Fruit fly (Drosophila melanogaster) whole organism, embryonic: ENCODE data around the gene dnc.
A peak's percentile ranks its signal among the peaks of the same experiment; 100 is the strongest.

Experiments used
- Awh ChIP-seq: fragments of 200-800 bp; sonication (Bioruptor generic); IDR thresholded peaks from 2 replicates; pipeline ENCODE4, ENCODE4 v1.3.6; 2022; ENCODE audit warnings: missing biosample characterization, missing genetic modification characterization
- Bdp1 ChIP-seq: fragments of 200-800 bp; sonication (Bioruptor generic); optimal IDR thresholded peaks from 3 replicates; lab custom pipeline; 2016; ENCODE audit warnings: missing biosample characterization, missing genetic modification characterization
- CG10431 ChIP-seq: fragments of 200-800 bp; sonication (Bioruptor generic); optimal IDR thresholded peaks from 3 replicates; lab custom pipeline; 2018; ENCODE audit warnings: missing biosample characterization, mild to moderate bottlenecking, missing genetic modification characterization
- CG10979 ChIP-seq: fragments of 200-800 bp; sonication (Bioruptor generic); optimal IDR thresholded peaks from 2 replicates; lab custom pipeline; 2018; ENCODE audit warnings: missing biosample characterization, mild to moderate bottlenecking, missing genetic modification characterization, moderate library complexity
- CG13296 ChIP-seq: fragments of 200-800 bp; sonication (Bioruptor generic); optimal IDR thresholded peaks from 3 replicates; lab custom pipeline; 2018; ENCODE audit warnings: missing biosample characterization, mild to moderate bottlenecking, missing genetic modification characterization
- CG13894 ChIP-seq: fragments of 200-800 bp; sonication (Bioruptor generic); optimal IDR thresholded peaks from 3 replicates; lab custom pipeline; 2018; ENCODE audit warnings: missing biosample characterization, mild to moderate bottlenecking, missing genetic modification characterization, moderate library complexity
- CG15601 ChIP-seq: fragments of 200-800 bp; sonication (Bioruptor generic); optimal IDR thresholded peaks from 3 replicates; lab custom pipeline; 2019; ENCODE audit warnings: missing biosample characterization, mild to moderate bottlenecking, missing genetic modification characterization, moderate library complexity
- CG16863 ChIP-seq: fragments of 200-800 bp; sonication (Bioruptor generic); optimal IDR thresholded peaks from 3 replicates; lab custom pipeline; 2016; ENCODE audit warnings: missing biosample characterization, missing genetic modification characterization
- CG17328 ChIP-seq: fragments of 200-800 bp; sonication (Bioruptor generic); IDR thresholded peaks from 2 replicates; pipeline ENCODE4 v1.3.6; 2022; ENCODE audit warnings: missing biosample characterization, missing genetic modification characterization
- CG17829 ChIP-seq: fragments of 200-800 bp; optimal IDR thresholded peaks from 2 replicates; lab custom pipeline; 2019; ENCODE audit warnings: missing biosample characterization, mild to moderate bottlenecking, missing genetic modification characterization, moderate library complexity
- CG18011 ChIP-seq: fragments of 200-800 bp; sonication (Bioruptor generic); optimal IDR thresholded peaks from 2 replicates; lab custom pipeline; 2017; ENCODE audit warnings: missing biosample characterization, missing genetic modification characterization, mild to moderate bottlenecking, moderate library complexity, missing genotype
- CG2889 ChIP-seq: fragments of 200-800 bp; sonication (Bioruptor generic); IDR thresholded peaks from 3 replicates; pipeline ENCODE4 v1.3.6; 2022; ENCODE audit warnings: missing biosample characterization, missing genetic modification characterization
- CG30020 ChIP-seq: fragments of 200-800 bp; optimal IDR thresholded peaks from 2 replicates; lab custom pipeline; 2019; ENCODE audit warnings: missing biosample characterization, mild to moderate bottlenecking, missing genetic modification characterization, moderate library complexity
- CG34376 ChIP-seq: fragments of 200-800 bp; sonication (Bioruptor generic); optimal IDR thresholded peaks from 2 replicates; lab custom pipeline; 2018; ENCODE audit warnings: missing biosample characterization, mild to moderate bottlenecking, missing genetic modification characterization
- CG4282 ChIP-seq: fragments of 200-800 bp; sonication (Bioruptor generic); optimal IDR thresholded peaks from 2 replicates; lab custom pipeline; 2016; ENCODE audit warnings: missing biosample characterization, missing genetic modification characterization
- CG9727 ChIP-seq: fragments of 200-800 bp; sonication (Bioruptor generic); optimal IDR thresholded peaks from 3 replicates; lab custom pipeline; 2017; ENCODE audit warnings: missing biosample characterization, mild to moderate bottlenecking, missing genetic modification characterization
- CHES-1-like ChIP-seq: fragments of 200-800 bp; sonication (Bioruptor generic); optimal IDR thresholded peaks from 2 replicates; lab custom pipeline; 2016; ENCODE audit warnings: missing biosample characterization, missing genetic modification characterization
- CoRest ChIP-seq: fragments of 200-800 bp; sonication (Bioruptor generic); optimal IDR thresholded peaks from 3 replicates; lab custom pipeline; 2018; ENCODE audit warnings: missing biosample characterization, mild to moderate bottlenecking, missing genetic modification characterization, moderate library complexity
- Dp ChIP-seq: fragments of 200-800 bp; sonication (Bioruptor generic); optimal IDR thresholded peaks from 2 replicates; lab custom pipeline; 2018; ENCODE audit warnings: missing biosample characterization, mild to moderate bottlenecking, missing genetic modification characterization, moderate library complexity
- E2f2 ChIP-seq: fragments of 200-800 bp; sonication (Bioruptor generic); IDR thresholded peaks from 2 replicates; pipeline ENCODE4 v1.3.6; 2022; ENCODE audit warnings: missing biosample characterization, missing genetic modification characterization
- Gsc ChIP-seq: fragments of 200-800 bp; sonication (Bioruptor generic); IDR thresholded peaks from 2 replicates; pipeline ENCODE4 v1.3.6; 2022; ENCODE audit warnings: missing biosample characterization, missing genetic modification characterization
- HLH54F ChIP-seq: fragments of 200-800 bp; sonication (Bioruptor generic); optimal IDR thresholded peaks from 3 replicates; lab custom pipeline; 2016; ENCODE audit warnings: missing biosample characterization, missing genetic modification characterization
- Hand ChIP-seq: fragments of 200-800 bp; sonication (Bioruptor generic); optimal IDR thresholded peaks from 2 replicates; lab custom pipeline; 2017; ENCODE audit warnings: mild to moderate bottlenecking, missing biosample characterization, missing genetic modification reagents, missing genetic modification characterization
- HmgZ ChIP-seq: fragments of 200-800 bp; sonication (Bioruptor generic); optimal IDR thresholded peaks from 2 replicates; lab custom pipeline; 2018; ENCODE audit warnings: missing biosample characterization, mild to moderate bottlenecking, missing genetic modification characterization
- MESR4 ChIP-seq: fragments of 200-800 bp; sonication (Bioruptor generic); optimal IDR thresholded peaks from 2 replicates; lab custom pipeline; 2018; ENCODE audit warnings: missing biosample characterization, mild to moderate bottlenecking, missing genetic modification characterization, moderate library complexity
- Mes4 ChIP-seq: fragments of 200-800 bp; sonication (Bioruptor generic); optimal IDR thresholded peaks from 2 replicates; lab custom pipeline; 2016; ENCODE audit warnings: missing biosample characterization, missing genetic modification characterization
- Mrtf ChIP-seq: fragments of 200-800 bp; sonication (Bioruptor generic); IDR thresholded peaks from 3 replicates; pipeline ENCODE4 v1.3.6; 2022; ENCODE audit warnings: missing biosample characterization, missing genetic modification characterization
- Oli ChIP-seq: fragments of 200-800 bp; sonication (Bioruptor generic); optimal IDR thresholded peaks from 2 replicates; lab custom pipeline; 2018; ENCODE audit warnings: missing biosample characterization, mild to moderate bottlenecking, missing genetic modification characterization, moderate library complexity
- Xrp1 ChIP-seq: fragments of 200-800 bp; sonication (Bioruptor generic); IDR thresholded peaks from 2 replicates; pipeline ENCODE4 v1.3.6; 2022; ENCODE audit warnings: missing biosample characterization, missing genetic modification characterization
- aop ChIP-seq: fragments of 200-800 bp; sonication (Bioruptor generic); IDR thresholded peaks from 2 replicates; pipeline ENCODE4 v1.3.6; 2022; ENCODE audit warnings: missing biosample characterization, missing genetic modification characterization
- az2 ChIP-seq: fragments of 200-800 bp; sonication (Bioruptor generic); optimal IDR thresholded peaks from 3 replicates; lab custom pipeline; 2016; ENCODE audit warnings: missing biosample characterization, missing genetic modification characterization
- bab2 ChIP-seq: fragments of 200-800 bp; sonication (Bioruptor generic); optimal IDR thresholded peaks from 2 replicates; lab custom pipeline; 2016; ENCODE audit warnings: missing biosample characterization, missing genetic modification characterization
- br ChIP-seq: fragments of >200 bp; optimal IDR thresholded peaks from 2 replicates; lab custom pipeline; 2017
- caup ChIP-seq: fragments of 200-800 bp; sonication (Bioruptor generic); optimal IDR thresholded peaks from 3 replicates; lab custom pipeline; 2017; ENCODE audit warnings: missing biosample characterization, mild to moderate bottlenecking, missing genetic modification characterization, moderate library complexity; ENCODE audit not compliant: severe bottlenecking
- ems ChIP-seq: fragments of 200-800 bp; sonication (Bioruptor generic); optimal IDR thresholded peaks from 3 replicates; lab custom pipeline; 2016; ENCODE audit warnings: missing biosample characterization, missing genetic modification characterization
- ewg ChIP-seq: fragments of 200-800 bp; sonication (Bioruptor generic); optimal IDR thresholded peaks from 3 replicates; lab custom pipeline; 2017; ENCODE audit warnings: mild to moderate bottlenecking, missing biosample characterization, missing genetic modification reagents, missing genetic modification characterization
- ftz-f1 ChIP-seq: fragments of 200-800 bp; sonication (Bioruptor generic); optimal IDR thresholded peaks from 2 replicates; lab custom pipeline; 2016; ENCODE audit warnings: missing biosample characterization, missing genetic modification characterization
- gem ChIP-seq: fragments of 200-800 bp; sonication (Bioruptor generic); optimal IDR thresholded peaks from 2 replicates; lab custom pipeline; 2019; ENCODE audit warnings: missing biosample characterization, mild to moderate bottlenecking, missing genetic modification characterization, moderate library complexity
- gro ChIP-seq: fragments of 200-800 bp; sonication (Bioruptor generic); optimal IDR thresholded peaks from 2 replicates; lab custom pipeline; 2016; ENCODE audit warnings: missing biosample characterization, missing genetic modification characterization
- ken ChIP-seq: fragments of 200-800 bp; sonication (Bioruptor generic); IDR thresholded peaks from 3 replicates; pipeline ENCODE4 v1.3.6; 2022; ENCODE audit warnings: missing biosample characterization, missing genetic modification characterization
- lab ChIP-seq: fragments of 200-800 bp; sonication (Bioruptor generic); optimal IDR thresholded peaks from 3 replicates; lab custom pipeline; 2017; ENCODE audit warnings: missing biosample characterization, missing genetic modification characterization, mild to moderate bottlenecking, moderate library complexity, missing genetic modification reagents
- mam ChIP-seq: fragments of 200-800 bp; sonication (Bioruptor generic); optimal IDR thresholded peaks from 3 replicates; lab custom pipeline; 2016; ENCODE audit warnings: missing biosample characterization, missing genetic modification characterization
- nerfin-2 ChIP-seq: fragments of 200-800 bp; sonication (Bioruptor generic); IDR thresholded peaks from 2 replicates; pipeline ENCODE4 v1.3.6; 2022; ENCODE audit warnings: missing biosample characterization, missing genetic modification characterization; ENCODE audit not compliant: partially characterized antibody
- pb ChIP-seq: fragments of 200-800 bp; sonication (Bioruptor generic); optimal IDR thresholded peaks from 3 replicates; lab custom pipeline; 2016; ENCODE audit warnings: missing biosample characterization, missing genetic modification characterization
- ranshi ChIP-seq: fragments of 200-800 bp; sonication (Bioruptor generic); IDR thresholded peaks from 2 replicates; pipeline ENCODE4 v1.3.6; 2022; ENCODE audit warnings: missing biosample characterization, missing genetic modification characterization
- row ChIP-seq: fragments of 200-800 bp; sonication (Bioruptor generic); IDR thresholded peaks from 3 replicates; pipeline ENCODE4 v1.3.6; 2022; ENCODE audit warnings: missing biosample characterization, missing genetic modification characterization
- sna ChIP-seq: fragments of 200-800 bp; sonication (Bioruptor generic); IDR thresholded peaks from 2 replicates; pipeline ENCODE4 v1.3.6; 2022; ENCODE audit warnings: missing biosample characterization, missing genetic modification characterization; ENCODE audit not compliant: partially characterized antibody
- unc-4 ChIP-seq: fragments of 200-800 bp; sonication (Bioruptor generic); IDR thresholded peaks from 2 replicates; pipeline ENCODE4 v1.3.6; 2022; ENCODE audit warnings: missing biosample characterization, missing genetic modification characterization; ENCODE audit not compliant: partially characterized antibody
- usp ChIP-seq: fragments of >200 bp; optimal IDR thresholded peaks from 2 replicates; lab custom pipeline; 2017; ENCODE audit warnings: missing biosample characterization, missing genetic modification characterization
- wor ChIP-seq: fragments of 200-800 bp; sonication (Bioruptor generic); IDR thresholded peaks from 2 replicates; pipeline ENCODE4 v1.3.6; 2022; ENCODE audit warnings: missing biosample characterization, missing genetic modification characterization
- zen2 ChIP-seq: fragments of 200-800 bp; sonication (Bioruptor generic); IDR thresholded peaks from 3 replicates; pipeline ENCODE4 v1.3.6; 2022; ENCODE audit warnings: missing biosample characterization, missing genetic modification characterization; ENCODE audit not compliant: partially characterized antibody

dnc gene

dm6 chrX:3381667-3382066 is 205.4 kb downstream of the dnc start (continued):
- no peak for TF ChIP-seq unc-4 (GFP tag; lab: Robert Waterston, UW)
- no peak; the same call in 2 of the 3 replicates for TF ChIP-seq ken (GFP tag; lab: Robert Waterston, UW)
- peak; percentile 42 for TF ChIP-seq CG18011 (GFP tag; lab: Kevin White, UChicago)
- TF ChIP-seq Xrp1 (GFP tag; lab: Robert Waterston, UW): peak; percentile 79
- TF ChIP-seq ems (GFP tag; lab: Kevin White, UChicago): peak; percentile 44
- TF ChIP-seq gro (GFP tag; lab: Kevin White, UChicago): peak; percentile 46
- TF ChIP-seq CG4282 (GFP tag; lab: Kevin White, UChicago): peak; percentile 25
- peak; percentile 70 for TF ChIP-seq CHES-1-like (GFP tag; lab: Kevin White, UChicago)
- TF ChIP-seq CG2889 (GFP tag; lab: Robert Waterston, UW): peak; percentile 49; the same call in 1 of the 3 replicates
- peak; percentile 72 for TF ChIP-seq wor
- no peak for TF ChIP-seq Gsc (GFP tag; lab: Robert Waterston, UW)
- peak; percentile 78 for TF ChIP-seq lab
- peak; percentile 73; the same call in 1 of the 2 replicates for TF ChIP-seq ranshi (GFP tag; lab: Robert Waterston, UW)
- TF ChIP-seq Oli (tag; lab: Kevin White, UChicago): peak; percentile 83
- TF ChIP-seq zen2 (GFP tag; lab: Robert Waterston, UW): no peak
- peak; percentile 74 for TF ChIP-seq Mes4 (GFP tag; lab: Kevin White, UChicago)
- TF ChIP-seq bab2 (GFP tag; lab: Kevin White, UChicago): peak; percentile 77
- no peak; the same call in 2 of the 3 replicates for TF ChIP-seq Mrtf
- no peak for TF ChIP-seq sna (GFP tag; lab: Robert Waterston, UW)
- TF ChIP-seq Bdp1 (GFP tag; lab: Kevin White, UChicago): no peak
- TF ChIP-seq aop (GFP tag; lab: Robert Waterston, UW): no peak
- TF ChIP-seq CG16863 (GFP tag; lab: Kevin White, UChicago): peak; percentile 62
- peak; percentile 54 for TF ChIP-seq caup
- TF ChIP-seq gem (tag; lab: Kevin White, UChicago): peak; percentile 84
- TF ChIP-seq br (lab: Kevin White, UChicago): no peak
- no peak for TF ChIP-seq Dp
- TF ChIP-seq CG10431 (GFP tag; lab: Kevin White, UChicago): no peak
- no peak for TF ChIP-seq CG13296 (GFP tag; lab: Kevin White, UChicago)
- no peak for TF ChIP-seq Hand (GFP tag; lab: Kevin White, UChicago)
- no peak for TF ChIP-seq CG13894
- peak; percentile 71 for TF ChIP-seq pb (GFP tag; lab: Kevin White, UChicago)
- TF ChIP-seq usp (GFP tag; lab: Kevin White, UChicago): no peak
- peak; percentile 77 for TF ChIP-seq az2 (GFP tag; lab: Kevin White, UChicago)
- no peak for TF ChIP-seq MESR4 (GFP tag; lab: Kevin White, UChicago)
- TF ChIP-seq CG15601: peak; percentile 38
- TF ChIP-seq mam: peak; percentile 72
- TF ChIP-seq CG17328 (GFP tag; lab: Robert Waterston, UW): peak; percentile 65
- no peak for TF ChIP-seq nerfin-2 (GFP tag; lab: Robert Waterston, UW)
- TF ChIP-seq row: peak; percentile 84
- TF ChIP-seq HLH54F (GFP tag; lab: Kevin White, UChicago): peak; percentile 67
- no peak for TF ChIP-seq CG34376 (GFP tag; lab: Kevin White, UChicago)
- TF ChIP-seq CG17829 (tag; lab: Kevin White, UChicago): peak; percentile 60
- peak; percentile 43; the same call in 1 of the 2 replicates for TF ChIP-seq Awh (GFP tag; lab: Robert Waterston, UW)
- peak; percentile 56 for TF ChIP-seq CG10979 (tag; lab: Kevin White, UChicago)
- no peak for TF ChIP-seq CG30020
- peak; percentile 37 for TF ChIP-seq HmgZ (tag; lab: Kevin White, UChicago)
- peak; percentile 64 for TF ChIP-seq ewg (GFP tag; lab: Kevin White, UChicago)
- peak; percentile 39; the same call in 1 of the 2 replicates for TF ChIP-seq E2f2 (GFP tag; lab: Robert Waterston, UW)
- peak; percentile 53 for TF ChIP-seq CG9727 (GFP tag; lab: Kevin White, UChicago)
- TF ChIP-seq CoRest (tag; lab: Kevin White, UChicago): peak; percentile 76
- TF ChIP-seq ftz-f1: no peak
